Fruit fly (Drosophila melanogaster): ENCODE data around the gene CG43760.

DNA sequence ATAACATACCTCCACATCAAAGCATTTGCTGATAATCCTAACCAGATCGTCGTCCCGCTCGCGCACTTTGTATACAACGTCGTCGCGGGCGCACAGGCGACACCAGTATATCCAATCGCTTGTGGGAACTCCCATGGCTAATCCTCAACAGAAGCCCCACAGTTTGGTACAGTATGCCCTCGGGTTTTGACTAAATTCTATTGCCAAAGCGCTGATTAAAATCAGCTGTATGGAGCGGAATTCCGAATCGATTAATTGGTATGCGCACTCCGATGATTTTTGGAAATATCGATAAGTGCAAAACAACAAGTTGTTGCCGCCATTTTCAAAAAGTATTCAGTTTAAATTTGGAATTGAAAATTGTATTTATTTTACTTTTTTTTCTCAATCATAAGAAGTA lies 8.6 kb downstream of the CG43760 start, which contains the start of gene wek:
- TF ChIP-seq OdsH (GFP tag; optimal IDR thresholded peaks at IDR 0.05) (no peak), topi (GFP tag; optimal IDR thresholded peaks at IDR 0.05) (no peak), pdm3 (GFP tag; optimal IDR thresholded peaks at IDR 0.05) (no peak), Hr39 (GFP tag; optimal IDR thresholded peaks at IDR 0.05) (no peak), CG1621 (tag; optimal IDR thresholded peaks at IDR 0.05) (no peak), CG4318 (GFP tag; optimal IDR thresholded peaks at IDR 0.05) (no peak), CG16779 (tag; optimal IDR thresholded peaks at IDR 0.05) (no peak), Blimp-1 (GFP tag; optimal IDR thresholded peaks at IDR 0.05) (no peak), CG6808 (GFP tag; optimal IDR thresholded peaks at IDR 0.05) (no peak), Eip93F (GFP tag; optimal IDR thresholded peaks at IDR 0.05) (no peak), CG8119 (GFP tag; IDR thresholded peaks at IDR 0.05) (no peak), CG6276 (GFP tag; optimal IDR thresholded peaks at IDR 0.05) (no peak), Hr38 (GFP tag; optimal IDR thresholded peaks at IDR 0.05) (no peak)

All from whole organism, prepupa.